Worm (Caenorhabditis elegans): ENCODE measurements around the gene F45D11.14.

Gene F45D11.14

DNA sequence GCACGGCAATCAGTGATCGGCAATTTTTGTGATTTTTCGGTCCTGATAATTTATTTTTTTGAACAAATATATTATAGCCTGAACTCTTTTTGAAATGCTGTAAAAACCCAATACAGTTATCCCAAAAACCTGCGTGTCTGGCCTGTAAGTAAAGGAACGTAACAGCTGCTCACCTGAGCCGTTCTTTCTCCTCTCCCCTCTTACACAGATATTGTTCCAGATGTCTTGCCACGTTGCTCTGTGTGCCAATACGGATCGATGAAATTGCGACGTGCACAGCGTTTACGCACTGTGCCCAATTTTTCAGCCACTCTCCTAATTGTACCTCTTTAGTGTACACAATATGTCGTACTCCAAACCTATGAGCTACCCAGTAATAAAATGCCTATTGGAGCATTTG, 47.7 kb downstream of the F45D11.14 start, which contains the start of gene sdz-4:
TSS of gene sdz-4 (plus strand) at position 301 of the 400 bp plus-strand sequence.
- TF ChIP-seq lin-13 (GFP tag; optimal IDR thresholded peaks at IDR 0.05), result no peak

DNA sequence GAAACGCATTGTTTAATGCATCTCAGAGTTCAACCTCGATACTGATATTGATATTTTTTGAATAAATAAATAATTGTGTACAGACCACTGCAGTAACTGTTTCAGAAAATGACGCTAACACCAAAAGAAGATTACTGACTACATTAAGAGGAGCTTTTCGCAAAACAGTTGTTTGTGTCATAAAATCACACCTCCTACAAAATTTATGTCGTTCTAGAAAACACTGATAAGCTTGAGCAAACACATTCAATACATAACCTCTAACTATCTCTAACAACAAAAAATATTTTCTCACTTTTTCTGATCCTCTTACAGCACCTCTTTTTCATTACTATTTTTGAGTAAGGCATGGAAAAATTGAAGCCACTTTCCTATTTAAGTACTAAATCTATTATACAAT, 51.6 kb downstream of the F45D11.14 start, which contains the start of gene fbxc-7:
TSS of gene fbxc-7 (plus strand) at position 301 of the 400 bp plus-strand sequence.
- TF ChIP-seq elt-2 (tag; optimal IDR thresholded peaks at IDR 0.05), result peak; percentile 15
